Fruit fly (Drosophila melanogaster) whole organism, embryonic: ENCODE data around the gene CG43095.
A peak's percentile ranks its signal among the peaks of the same experiment; 100 is the strongest.

Experiments
- Aef1 ChIP-seq: fragments of 200-800 bp; sonication (Bioruptor generic); IDR thresholded peaks from 3 replicates; pipeline ENCODE4 v1.3.6; 2022; ENCODE audit warnings: missing biosample characterization, missing genetic modification characterization
- Blimp-1 ChIP-seq: fragments of 200-800 bp; sonication (Bioruptor generic); optimal IDR thresholded peaks from 3 replicates; lab custom pipeline; 2018; ENCODE audit warnings: missing biosample characterization, missing genetic modification characterization, mild to moderate bottlenecking, moderate library complexity, missing genetic modification reagents
- Bteb2 ChIP-seq: fragments of 200-800 bp; sonication (Bioruptor generic); optimal IDR thresholded peaks from 2 replicates; lab custom pipeline; 2016; ENCODE audit warnings: missing biosample characterization, missing genetic modification characterization
- CG10543 ChIP-seq: fragments of 200-800 bp; sonication (Bioruptor generic); optimal IDR thresholded peaks from 3 replicates; lab custom pipeline; 2017; ENCODE audit warnings: missing biosample characterization, mild to moderate bottlenecking, missing genetic modification characterization, moderate library complexity
- CG11560 ChIP-seq: fragments of 200-800 bp; sonication (Bioruptor generic); IDR thresholded peaks from 3 replicates; pipeline ENCODE4 v1.3.6; 2022; ENCODE audit warnings: missing biosample characterization, missing genetic modification characterization
- CG12104 ChIP-seq: fragments of 200-800 bp; sonication (Bioruptor generic); optimal IDR thresholded peaks from 3 replicates; lab custom pipeline; 2016; ENCODE audit warnings: missing biosample characterization, missing genetic modification characterization
- CG1233 ChIP-seq: fragments of 200-800 bp; sonication (Bioruptor generic); optimal IDR thresholded peaks from 4 replicates; lab custom pipeline; 2018; ENCODE audit warnings: missing biosample characterization, mild to moderate bottlenecking, missing genetic modification characterization
- CG15073 ChIP-seq: fragments of 200-800 bp; sonication (Bioruptor generic); optimal IDR thresholded peaks from 2 replicates; lab custom pipeline; 2016; ENCODE audit warnings: missing biosample characterization, missing genetic modification characterization
- CG30403 ChIP-seq: fragments of 200-800 bp; sonication (Bioruptor generic); optimal IDR thresholded peaks from 3 replicates; lab custom pipeline; 2016; ENCODE audit warnings: missing biosample characterization, missing genetic modification characterization
- CG3281 ChIP-seq: fragments of 200-800 bp; sonication (Bioruptor generic); optimal IDR thresholded peaks from 3 replicates; lab custom pipeline; 2017; ENCODE audit warnings: missing biosample characterization, mild to moderate bottlenecking, missing genetic modification characterization
- CG34224 ChIP-seq: fragments of 200-800 bp; sonication (Bioruptor generic); IDR thresholded peaks from 3 replicates; pipeline ENCODE4 v1.3.6; 2022; ENCODE audit warnings: missing biosample characterization, missing genetic modification characterization; ENCODE audit not compliant: partially characterized antibody
- CG34376 ChIP-seq: fragments of 200-800 bp; sonication (Bioruptor generic); optimal IDR thresholded peaks from 2 replicates; lab custom pipeline; 2018; ENCODE audit warnings: missing biosample characterization, mild to moderate bottlenecking, missing genetic modification characterization
- CG4617 ChIP-seq: fragments of 200-800 bp; sonication (Bioruptor generic); optimal IDR thresholded peaks from 3 replicates; lab custom pipeline; 2016; ENCODE audit warnings: missing biosample characterization, missing genetic modification characterization, borderline replicate concordance
- CG6175 ChIP-seq: fragments of 200-800 bp; sonication (Bioruptor generic); IDR thresholded peaks from 3 replicates; pipeline ENCODE4 v1.3.6; 2022; ENCODE audit warnings: missing biosample characterization, missing genetic modification characterization
- CG6272 ChIP-seq: fragments of 200-800 bp; sonication (Bioruptor generic); IDR thresholded peaks from 2 replicates; pipeline ENCODE4 v1.3.6; 2022; ENCODE audit warnings: missing biosample characterization, missing genetic modification characterization
- CG7271 ChIP-seq: fragments of 200-800 bp; sonication (Bioruptor generic); optimal IDR thresholded peaks from 2 replicates; lab custom pipeline; 2018; ENCODE audit warnings: missing biosample characterization, mild to moderate bottlenecking, missing genetic modification characterization, moderate library complexity
- CG7556 ChIP-seq: fragments of 200-800 bp; sonication (Bioruptor generic); optimal IDR thresholded peaks from 2 replicates; lab custom pipeline; 2017; ENCODE audit warnings: missing biosample characterization, mild to moderate bottlenecking, missing genetic modification characterization
- CG8388 ChIP-seq: fragments of 200-800 bp; sonication (Bioruptor generic); optimal IDR thresholded peaks from 2 replicates; lab custom pipeline; 2019; ENCODE audit warnings: missing biosample characterization, mild to moderate bottlenecking, missing genetic modification characterization, moderate library complexity
- Camta ChIP-seq: fragments of 200-800 bp; sonication (Bioruptor generic); optimal IDR thresholded peaks from 2 replicates; lab custom pipeline; 2016; ENCODE audit warnings: missing biosample characterization, missing genetic modification characterization
- Dll ChIP-seq: fragments of 200-800 bp; sonication (Bioruptor generic); IDR thresholded peaks from 4 replicates; pipeline ENCODE4 v1.3.6; 2022; ENCODE audit warnings: missing biosample characterization, missing genetic modification characterization; ENCODE audit not compliant: partially characterized antibody
- Eip74EF ChIP-seq, 2 experiments: fragments of 200-800 bp in 1 of 2; fragments of >200 bp in 1 of 2; sonication (Bioruptor generic) in 1 of 2; optimal IDR thresholded peaks; 2 replicates each; lab custom pipeline; 2017 to 2019; ENCODE audit warnings: missing biosample characterization in 2 of 2, missing genetic modification characterization in 2 of 2, mild to moderate bottlenecking in 1 of 2, moderate library complexity in 1 of 2
- HLH4C ChIP-seq: fragments of 200-800 bp; sonication (Bioruptor generic); IDR thresholded peaks from 3 replicates; pipeline ENCODE4 v1.3.6; 2022; ENCODE audit warnings: missing biosample characterization, missing genetic modification characterization; ENCODE audit not compliant: partially characterized antibody
- Hr3 ChIP-seq: fragments of 200-800 bp; sonication (Bioruptor generic); optimal IDR thresholded peaks from 3 replicates; lab custom pipeline; 2016; ENCODE audit warnings: missing biosample characterization, missing genetic modification characterization
- MBD-R2 ChIP-seq: fragments of 200-800 bp; sonication (Bioruptor generic); IDR thresholded peaks from 2 replicates; pipeline ENCODE4 v1.3.6; 2022; ENCODE audit warnings: missing biosample characterization, missing genetic modification characterization
- Med ChIP-seq: fragments of 200-800 bp; sonication (Bioruptor generic); peaks from one replicate; lab custom pipeline; 2016; ENCODE audit warnings: missing biosample characterization, missing genetic modification characterization, mild to moderate bottlenecking, inconsistent platforms, moderate library complexity
- Pdp1 ChIP-seq, 2 experiments: fragments of 200-800 bp; sonication (Bioruptor generic); optimal IDR thresholded peaks; 3 replicates each; lab custom pipeline; 2016; ENCODE audit warnings: missing biosample characterization in 2 of 2, missing genetic modification characterization in 2 of 2, mild to moderate bottlenecking in 1 of 2, moderate library complexity in 1 of 2
- Vsx1 ChIP-seq: fragments of 200-800 bp; sonication (Bioruptor generic); optimal IDR thresholded peaks from 2 replicates; lab custom pipeline; 2017; ENCODE audit warnings: missing biosample characterization, mild to moderate bottlenecking, missing genetic modification characterization, missing genetic modification reagents
- al ChIP-seq: fragments of 200-800 bp; sonication (Bioruptor generic); IDR thresholded peaks from 2 replicates; pipeline ENCODE4 v1.3.6; 2022; ENCODE audit warnings: missing biosample characterization, missing genetic modification characterization
- amos ChIP-seq: fragments of 200-800 bp; sonication (Bioruptor generic); IDR thresholded peaks from 2 replicates; pipeline ENCODE4 v1.3.6; 2022; ENCODE audit warnings: missing biosample characterization, missing genetic modification characterization; ENCODE audit not compliant: partially characterized antibody
- ato ChIP-seq: fragments of 200-800 bp; sonication (Bioruptor generic); IDR thresholded peaks from 2 replicates; pipeline ENCODE4 v1.3.6; 2022; ENCODE audit warnings: missing biosample characterization, missing genetic modification characterization; ENCODE audit not compliant: partially characterized antibody
- chn ChIP-seq: fragments of 200-800 bp; sonication (Bioruptor generic); optimal IDR thresholded peaks from 2 replicates; lab custom pipeline; 2016; ENCODE audit warnings: missing biosample characterization, missing genetic modification characterization
- disco-r ChIP-seq: fragments of 200-800 bp; sonication (Bioruptor generic); optimal IDR thresholded peaks from 2 replicates; lab custom pipeline; 2016; ENCODE audit warnings: missing biosample characterization, missing genetic modification characterization
- gt ChIP-seq: fragments of 200-800 bp; sonication (Bioruptor generic); IDR thresholded peaks from 2 replicates; pipeline ENCODE4 v1.3.6; 2022; ENCODE audit warnings: missing biosample characterization, missing genetic modification characterization
- hb ChIP-seq: fragments of 200-800 bp; sonication (Bioruptor generic); IDR thresholded peaks from 3 replicates; pipeline ENCODE4 v1.3.6; 2022; ENCODE audit warnings: missing biosample characterization, missing genetic modification characterization; ENCODE audit not compliant: partially characterized antibody
- hbn ChIP-seq: fragments of 200-800 bp; sonication (Bioruptor generic); IDR thresholded peaks from 2 replicates; pipeline ENCODE4 v1.3.6; 2022; ENCODE audit warnings: missing biosample characterization, missing genetic modification characterization; ENCODE audit not compliant: partially characterized antibody
- jigr1 ChIP-seq: fragments of 200-800 bp; sonication (Bioruptor generic); IDR thresholded peaks from 3 replicates; pipeline ENCODE4 v1.3.6; 2022; ENCODE audit warnings: missing biosample characterization, missing genetic modification characterization
- lilli ChIP-seq: fragments of 200-800 bp; sonication (Bioruptor generic); optimal IDR thresholded peaks from 3 replicates; lab custom pipeline; 2016; ENCODE audit warnings: missing biosample characterization, missing genetic modification characterization
- lov ChIP-seq, 2 experiments: fragments of 200-800 bp in 1 of 2; fragments of >200 bp in 1 of 2; sonication (Bioruptor generic) in 1 of 2; IDR thresholded peaks in 1 of 2; optimal IDR thresholded peaks in 1 of 2; 2 replicates in 1 of 2; 3 replicates in 1 of 2; pipeline versions ENCODE4 v1.3.6 to Lab custom; 2017 to 2022; ENCODE audit warnings: missing biosample characterization in 1 of 2, missing genetic modification characterization in 1 of 2
- nmo ChIP-seq: fragments of 200-800 bp; sonication (Bioruptor generic); optimal IDR thresholded peaks from 2 replicates; lab custom pipeline; 2018; ENCODE audit warnings: missing biosample characterization, mild to moderate bottlenecking, missing genetic modification characterization, moderate library complexity
- onecut ChIP-seq: fragments of 200-800 bp; sonication (Bioruptor generic); IDR thresholded peaks from 2 replicates; pipeline ENCODE4 v1.3.6; 2022; ENCODE audit warnings: missing biosample characterization, missing genetic modification characterization
- pho ChIP-seq: fragments of 200-800 bp; sonication (Bioruptor generic); optimal IDR thresholded peaks from 2 replicates; lab custom pipeline; 2016; ENCODE audit warnings: missing biosample characterization, missing genetic modification characterization
- prd ChIP-seq, 3 experiments: fragments of >200 bp in 2 of 3; fragments of 200-800 bp in 1 of 3; sonication (Bioruptor generic) in 1 of 3; optimal IDR thresholded peaks in 2 of 3; IDR thresholded peaks in 1 of 3; 2 replicates in 2 of 3; 3 replicates in 1 of 3; pipeline versions ENCODE4 v1.3.6 to Lab custom; 2017 to 2022; ENCODE audit warnings: missing biosample characterization in 1 of 3, missing genetic modification characterization in 1 of 3
- seq ChIP-seq: fragments of 200-800 bp; sonication (Bioruptor generic); IDR thresholded peaks from 2 replicates; pipeline ENCODE4 v1.3.6; 2022; ENCODE audit warnings: missing biosample characterization, missing genetic modification characterization
- slbo ChIP-seq: fragments of 200-800 bp; sonication (Bioruptor generic); IDR thresholded peaks from 2 replicates; pipeline ENCODE4 v1.3.6; 2022; ENCODE audit warnings: missing biosample characterization, missing genetic modification characterization
- tgo ChIP-seq: fragments of 200-800 bp; sonication (Bioruptor generic); IDR thresholded peaks from 3 replicates; pipeline ENCODE4 v1.3.6; 2022; ENCODE audit warnings: missing biosample characterization, missing genetic modification characterization
- tna ChIP-seq: fragments of 200-800 bp; sonication (Bioruptor generic); IDR thresholded peaks from 2 replicates; pipeline ENCODE4 v1.3.6; 2022; ENCODE audit warnings: missing biosample characterization, missing genetic modification characterization; ENCODE audit not compliant: partially characterized antibody
- trem ChIP-seq: fragments of 200-800 bp; optimal IDR thresholded peaks from 3 replicates; lab custom pipeline; 2019; ENCODE audit warnings: missing biosample characterization, mild to moderate bottlenecking, missing genetic modification characterization, moderate library complexity

The CG43095 gene

DNA sequence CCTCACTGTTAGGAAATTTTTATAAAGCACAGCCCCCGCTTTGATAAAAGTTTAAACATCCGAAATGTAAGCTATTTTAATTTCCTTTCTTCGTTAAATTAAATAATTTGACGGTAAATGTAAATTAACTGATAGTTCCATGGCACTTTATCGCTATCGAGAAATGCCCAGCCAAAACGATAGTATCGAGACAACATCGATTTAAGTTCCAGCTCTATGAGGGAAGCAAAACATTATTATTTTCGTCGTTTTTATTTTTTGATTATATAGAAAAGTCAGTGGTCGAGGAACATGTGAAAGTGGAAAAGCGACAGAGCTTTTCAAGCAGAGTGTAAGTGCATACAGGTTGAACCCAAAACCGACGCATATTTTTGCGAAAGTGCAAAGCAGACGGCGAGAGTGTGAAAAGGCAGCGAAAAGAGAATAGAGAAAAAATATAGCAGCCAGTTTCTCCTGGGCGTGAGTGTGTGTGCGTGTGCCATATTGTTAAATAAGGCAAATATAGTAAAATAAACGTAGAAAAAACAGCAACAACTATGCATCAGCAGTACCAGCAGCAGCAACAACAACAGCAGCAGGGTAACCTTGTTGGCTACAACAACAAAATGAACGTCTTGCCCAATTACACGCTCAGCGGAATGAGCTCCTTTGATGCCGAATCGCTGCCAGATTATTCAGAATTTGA is 44.7 kb downstream of the CG43095 start, which contains the start of gene CG45049 (continued):
- no peak for TF ChIP-seq slbo
- peak; percentile 37; the same call in 1 of the 2 replicates for TF ChIP-seq CG6272 (GFP tag; lab: Robert Waterston, UW)
- TF ChIP-seq CG34376: peak; percentile 42
- TF ChIP-seq nmo (GFP tag; lab: Kevin White, UChicago): peak; percentile 25
- 0 out of 2 replicates have a peak, but pooled peaks have one; percentile 22 for TF ChIP-seq MBD-R2 (GFP tag; lab: Robert Waterston, UW)
- TF ChIP-seq jigr1 (GFP tag; lab: Robert Waterston, UW): no peak
- no peak for TF ChIP-seq prd (optimal IDR thresholded peaks at IDR 0.05; lab: Kevin White, UChicago)
- TF ChIP-seq prd (GFP tag; IDR thresholded peaks at IDR 0.05; lab: Robert Waterston, UW): no peak
- TF ChIP-seq Blimp-1 (GFP tag; lab: Kevin White, UChicago): no peak
- TF ChIP-seq CG8388: no peak
- TF ChIP-seq CG3281 (GFP tag; lab: Kevin White, UChicago): peak; percentile 27
- no peak for TF ChIP-seq CG7271 (tag; lab: Kevin White, UChicago)
- peak; percentile 86 for TF ChIP-seq CG34224 (GFP tag; lab: Robert Waterston, UW)
- TF ChIP-seq CG15073 (GFP tag; lab: Kevin White, UChicago): no peak
- TF ChIP-seq Hr3: no peak
- peak; percentile 96 for TF ChIP-seq amos (GFP tag; lab: Robert Waterston, UW)
- no peak for TF ChIP-seq CG7556 (GFP tag; lab: Kevin White, UChicago)
- TF ChIP-seq chn (GFP tag; lab: Kevin White, UChicago): no peak
- TF ChIP-seq Dll: peak; percentile 90
- TF ChIP-seq Eip74EF (GFP tag; optimal IDR thresholded peaks at IDR 0.05; lab: Kevin White, UChicago): no peak
- peak; percentile 18 for TF ChIP-seq CG30403 (GFP tag; lab: Kevin White, UChicago)
- TF ChIP-seq trem (tag; lab: Kevin White, UChicago): peak; percentile 4
- TF ChIP-seq Pdp1 (GFP tag; optimal IDR thresholded peaks at IDR 0.05; lab: Kevin White, UChicago): peak in 1 of 2 experiments; percentile 12
- no peak for TF ChIP-seq tgo (GFP tag; lab: Robert Waterston, UW)
- peak; percentile 93 for TF ChIP-seq hb (GFP tag; lab: Robert Waterston, UW)
- TF ChIP-seq CG11560 (tag; lab: Robert Waterston, UW): no peak
- peak; percentile 75 for TF ChIP-seq hbn (GFP tag; lab: Robert Waterston, UW)
- TF ChIP-seq Bteb2 (GFP tag; lab: Kevin White, UChicago): no peak
- TF ChIP-seq gt (GFP tag; lab: Robert Waterston, UW): no peak
- peak; percentile 34 for TF ChIP-seq lilli (GFP tag; lab: Kevin White, UChicago)
- peak; percentile 72 for TF ChIP-seq CG4617
- no peak for TF ChIP-seq CG1233 (GFP tag; lab: Kevin White, UChicago)
- TF ChIP-seq CG10543 (GFP tag; lab: Kevin White, UChicago): peak; percentile 23
- TF ChIP-seq tna (GFP tag; lab: Robert Waterston, UW): peak; percentile 91
- peak; percentile 57 for TF ChIP-seq Med (GFP tag; lab: Kevin White, UChicago)
- TF ChIP-seq onecut: no peak
- peak; percentile 87 for TF ChIP-seq HLH4C (GFP tag; lab: Robert Waterston, UW)
- TF ChIP-seq CG6175: no peak
- no peak for TF ChIP-seq pho (GFP tag; lab: Kevin White, UChicago)
- TF ChIP-seq al (GFP tag; lab: Robert Waterston, UW): no peak
- TF ChIP-seq ato (GFP tag; lab: Robert Waterston, UW): peak; percentile 92
- no peak for TF ChIP-seq seq (GFP tag; lab: Robert Waterston, UW)
- TF ChIP-seq Aef1 (GFP tag; lab: Robert Waterston, UW): peak; percentile 29; the same call in 2 of the 3 replicates
- no peak for TF ChIP-seq Camta (GFP tag; lab: Kevin White, UChicago)
- TF ChIP-seq CG12104 (GFP tag; lab: Kevin White, UChicago): no peak
- no peak for TF ChIP-seq lov (optimal IDR thresholded peaks at IDR 0.05; lab: Kevin White, UChicago)
- TF ChIP-seq lov (GFP tag; IDR thresholded peaks at IDR 0.05; lab: Robert Waterston, UW): no peak
- TF ChIP-seq disco-r (GFP tag; lab: Kevin White, UChicago): no peak
- TF ChIP-seq Vsx1 (GFP tag; lab: Kevin White, UChicago): no peak
